Fruit fly (Drosophila melanogaster) whole organism, embryonic: ENCODE results near the gene CG14205.

Experiments
- Adf1 ChIP-seq: fragments of 200-800 bp; sonication (Bioruptor generic); IDR thresholded peaks from 2 replicates; pipeline ENCODE4 v1.3.6; 2022; ENCODE audit warnings: missing biosample characterization, missing genetic modification characterization
- Asciz ChIP-seq: fragments of 200-800 bp; sonication (Bioruptor generic); optimal IDR thresholded peaks from 2 replicates; lab custom pipeline; 2017; ENCODE audit warnings: missing biosample characterization, mild to moderate bottlenecking, missing genetic modification characterization, missing genetic modification reagents
- BEAF-32 ChIP-seq: fragments of 200-800 bp; sonication (Bioruptor generic); optimal IDR thresholded peaks from 3 replicates; lab custom pipeline; 2017; ENCODE audit warnings: missing biosample characterization, missing genetic modification characterization, mild to moderate bottlenecking, moderate library complexity, missing genetic modification reagents
- CG1024 ChIP-seq: fragments of 200-800 bp; sonication (Bioruptor generic); IDR thresholded peaks from 2 replicates; pipeline ENCODE4 v1.3.6; 2022; ENCODE audit warnings: missing biosample characterization, missing genetic modification characterization
- CG10462 ChIP-seq: fragments of 200-800 bp; sonication (Bioruptor generic); optimal IDR thresholded peaks from 2 replicates; lab custom pipeline; 2016; ENCODE audit warnings: missing biosample characterization, missing genetic modification characterization
- CG10543 ChIP-seq: fragments of 200-800 bp; sonication (Bioruptor generic); optimal IDR thresholded peaks from 3 replicates; lab custom pipeline; 2017; ENCODE audit warnings: missing biosample characterization, mild to moderate bottlenecking, missing genetic modification characterization, moderate library complexity
- CG1233 ChIP-seq: fragments of 200-800 bp; sonication (Bioruptor generic); optimal IDR thresholded peaks from 4 replicates; lab custom pipeline; 2018; ENCODE audit warnings: missing biosample characterization, mild to moderate bottlenecking, missing genetic modification characterization
- CG13123 ChIP-seq: fragments of 200-800 bp; sonication (Bioruptor generic); optimal IDR thresholded peaks from 2 replicates; lab custom pipeline; 2016; ENCODE audit warnings: missing biosample characterization, missing genetic modification characterization
- CG13894 ChIP-seq: fragments of 200-800 bp; sonication (Bioruptor generic); optimal IDR thresholded peaks from 3 replicates; lab custom pipeline; 2018; ENCODE audit warnings: missing biosample characterization, mild to moderate bottlenecking, missing genetic modification characterization, moderate library complexity
- CG16863 ChIP-seq: fragments of 200-800 bp; sonication (Bioruptor generic); optimal IDR thresholded peaks from 3 replicates; lab custom pipeline; 2016; ENCODE audit warnings: missing biosample characterization, missing genetic modification characterization
- CG2116 ChIP-seq: fragments of 200-800 bp; sonication (Bioruptor generic); optimal IDR thresholded peaks from 3 replicates; lab custom pipeline; 2018; ENCODE audit warnings: missing biosample characterization, mild to moderate bottlenecking, missing genetic modification characterization
- CG2678 ChIP-seq: fragments of 200-800 bp; sonication (Bioruptor generic); optimal IDR thresholded peaks from 3 replicates; lab custom pipeline; 2019; ENCODE audit warnings: missing biosample characterization, mild to moderate bottlenecking, missing genetic modification characterization, moderate library complexity
- CG42726 ChIP-seq: fragments of 200-800 bp; sonication (Bioruptor generic); IDR thresholded peaks from 2 replicates; pipeline ENCODE4 v1.3.6; 2022; ENCODE audit warnings: missing biosample characterization, missing genetic modification characterization; ENCODE audit not compliant: partially characterized antibody
- CG4360 ChIP-seq: fragments of 200-800 bp; sonication (Bioruptor generic); IDR thresholded peaks from 2 replicates; pipeline ENCODE4 v1.3.6; 2022; ENCODE audit warnings: missing biosample characterization, missing genetic modification characterization
- CG5953 ChIP-seq: fragments of 200-800 bp; sonication (Bioruptor generic); IDR thresholded peaks from 2 replicates; pipeline ENCODE4 v1.3.6; 2022; ENCODE audit warnings: missing biosample characterization, missing genetic modification characterization
- CG6254 ChIP-seq: fragments of 200-800 bp; sonication (Bioruptor generic); optimal IDR thresholded peaks from 3 replicates; lab custom pipeline; 2017; ENCODE audit warnings: mild to moderate bottlenecking, missing biosample characterization, missing genetic modification reagents, missing genetic modification characterization
- CG6683 ChIP-seq: fragments of 200-800 bp; sonication (Bioruptor generic); optimal IDR thresholded peaks from 2 replicates; lab custom pipeline; 2017; ENCODE audit warnings: missing biosample characterization, mild to moderate bottlenecking, missing genetic modification characterization, missing genetic modification reagents
- CG7556 ChIP-seq: fragments of 200-800 bp; sonication (Bioruptor generic); optimal IDR thresholded peaks from 2 replicates; lab custom pipeline; 2017; ENCODE audit warnings: missing biosample characterization, mild to moderate bottlenecking, missing genetic modification characterization
- CG7928 ChIP-seq: fragments of 200-800 bp; sonication (Bioruptor generic); optimal IDR thresholded peaks from 2 replicates; lab custom pipeline; 2017; ENCODE audit warnings: missing biosample characterization, mild to moderate bottlenecking, missing genetic modification characterization
- CG9215 ChIP-seq: fragments of 200-800 bp; sonication (Bioruptor generic); IDR thresholded peaks from 2 replicates; pipeline ENCODE4 v1.3.6; 2022; ENCODE audit warnings: missing biosample characterization, missing genetic modification characterization
- CG9609 ChIP-seq: fragments of 200-800 bp; sonication (Bioruptor generic); optimal IDR thresholded peaks from 3 replicates; lab custom pipeline; 2016; ENCODE audit warnings: missing biosample characterization, missing genetic modification characterization
- H15 ChIP-seq: fragments of 200-800 bp; sonication (Bioruptor generic); IDR thresholded peaks from 3 replicates; pipeline ENCODE4 v1.3.6; 2022; ENCODE audit warnings: missing biosample characterization, missing genetic modification characterization
- Hey ChIP-seq: fragments of 200-800 bp; sonication (Bioruptor generic); optimal IDR thresholded peaks from 3 replicates; lab custom pipeline; 2018; ENCODE audit warnings: missing biosample characterization, mild to moderate bottlenecking, missing genetic modification characterization
- Hr51 ChIP-seq, 2 experiments: fragments of 200-800 bp; sonication (Bioruptor generic); optimal IDR thresholded peaks; 2 replicates in 1 of 2; 3 replicates in 1 of 2; lab custom pipeline; 2016 to 2018; ENCODE audit warnings: missing biosample characterization in 2 of 2, missing genetic modification characterization in 2 of 2, mild to moderate bottlenecking in 1 of 2, moderate library complexity in 1 of 2
- NK7.1 ChIP-seq: fragments of 200-800 bp; sonication (Bioruptor generic); optimal IDR thresholded peaks from 3 replicates; lab custom pipeline; 2016; ENCODE audit warnings: missing biosample characterization, missing genetic modification characterization
- Nf-YA ChIP-seq: fragments of 200-800 bp; sonication (Bioruptor generic); IDR thresholded peaks from 2 replicates; pipeline ENCODE4 v1.3.6; 2022; ENCODE audit warnings: missing biosample characterization, missing genetic modification characterization
- Six4 ChIP-seq: fragments of 200-800 bp; sonication (Bioruptor generic); optimal IDR thresholded peaks from 2 replicates; lab custom pipeline; 2016; ENCODE audit warnings: missing biosample characterization, missing genetic modification characterization
- Taf1 ChIP-seq: fragments of 200-800 bp; sonication (Bioruptor generic); IDR thresholded peaks from 2 replicates; pipeline ENCODE4 v1.3.6; 2022; ENCODE audit warnings: missing biosample characterization, missing genetic modification characterization
- Xbp1 ChIP-seq: fragments of 200-800 bp; sonication (Bioruptor generic); optimal IDR thresholded peaks from 3 replicates; lab custom pipeline; 2016; ENCODE audit warnings: missing biosample characterization, mild to moderate bottlenecking, missing genetic modification characterization
- bbx ChIP-seq: fragments of 200-800 bp; sonication (Bioruptor generic); IDR thresholded peaks from 2 replicates; pipeline ENCODE4 v1.3.6; 2022; ENCODE audit warnings: missing biosample characterization, missing genetic modification characterization; ENCODE audit not compliant: partially characterized antibody
- chm ChIP-seq: fragments of 200-800 bp; sonication (Bioruptor generic); IDR thresholded peaks from 2 replicates; pipeline ENCODE4 v1.3.6; 2022; ENCODE audit warnings: missing biosample characterization, missing genetic modification characterization
- en ChIP-seq: fragments of 200-800 bp; sonication (Bioruptor generic); optimal IDR thresholded peaks from 2 replicates; lab custom pipeline; 2016; ENCODE audit warnings: missing biosample characterization, missing genetic modification characterization
- fd102C ChIP-seq: fragments of 200-800 bp; sonication (Bioruptor generic); optimal IDR thresholded peaks from 2 replicates; lab custom pipeline; 2018; ENCODE audit warnings: missing biosample characterization, mild to moderate bottlenecking, missing genetic modification characterization, moderate library complexity
- fu2 ChIP-seq: fragments of 200-800 bp; sonication (Bioruptor generic); optimal IDR thresholded peaks from 2 replicates; lab custom pipeline; 2016; ENCODE audit warnings: missing biosample characterization, missing genetic modification characterization
- lola ChIP-seq, 3 experiments: fragments of >200 bp in 2 of 3; fragments of 200-800 bp in 1 of 3; sonication (Bioruptor generic) in 1 of 3; optimal IDR thresholded peaks; 2 replicates each; lab custom pipeline; 2017 to 2019; ENCODE audit warnings: missing biosample characterization in 3 of 3, missing genetic modification characterization in 3 of 3, mild to moderate bottlenecking in 1 of 3, moderate library complexity in 1 of 3
- mam ChIP-seq: fragments of 200-800 bp; sonication (Bioruptor generic); optimal IDR thresholded peaks from 3 replicates; lab custom pipeline; 2016; ENCODE audit warnings: missing biosample characterization, missing genetic modification characterization
- pnt ChIP-seq: fragments of 200-800 bp; sonication (Bioruptor generic); optimal IDR thresholded peaks from 3 replicates; lab custom pipeline; 2016; ENCODE audit warnings: missing biosample characterization, missing genetic modification characterization
- salm ChIP-seq: fragments of 200-800 bp; sonication (Bioruptor generic); optimal IDR thresholded peaks from 2 replicates; lab custom pipeline; 2018; ENCODE audit warnings: missing biosample characterization, mild to moderate bottlenecking, missing genetic modification characterization
- ssp ChIP-seq: fragments of 200-800 bp; sonication (Bioruptor generic); IDR thresholded peaks from 2 replicates; pipeline ENCODE4 v1.3.6; 2022; ENCODE audit warnings: missing biosample characterization, missing genetic modification characterization
- vnd ChIP-seq: fragments of 200-800 bp; sonication (Bioruptor generic); IDR thresholded peaks from 3 replicates; pipeline ENCODE4 v1.3.6; 2022; ENCODE audit warnings: missing biosample characterization, missing genetic modification characterization; ENCODE audit not compliant: partially characterized antibody

CG14205 gene

dm6 chrX:19565714-19566316, 26.6 kb upstream of the CG14205 start, which contains the start of the genes Grip84 and car (continued):
- TF ChIP-seq lola (GFP tag; optimal IDR thresholded peaks at IDR 0.05; lab: Kevin White, UChicago) = peak in 1 of 3 experiments; percentile 76
- TF ChIP-seq Hey (tag; lab: Kevin White, UChicago) = no peak
- peak; percentile 96 for TF ChIP-seq ssp
- no peak for TF ChIP-seq en (GFP tag; lab: Kevin White, UChicago)
- TF ChIP-seq CG4360 (GFP tag; lab: Robert Waterston, UW) = no peak
- no peak for TF ChIP-seq fu2 (GFP tag; lab: Kevin White, UChicago)
- peak; percentile 32 for TF ChIP-seq CG13123 (GFP tag; lab: Kevin White, UChicago)
- no peak for TF ChIP-seq CG16863 (GFP tag; lab: Kevin White, UChicago)
- peak; percentile 72 for TF ChIP-seq Xbp1
- TF ChIP-seq CG7928 (GFP tag; lab: Kevin White, UChicago) = no peak
- no peak for TF ChIP-seq Asciz (GFP tag; lab: Kevin White, UChicago)
- no peak for TF ChIP-seq vnd (GFP tag; lab: Robert Waterston, UW)
- TF ChIP-seq CG10462 = peak; percentile 3
- no peak for TF ChIP-seq CG7556
- peak in 1 of 2 experiments; percentile 25 for TF ChIP-seq Hr51 (GFP tag; optimal IDR thresholded peaks at IDR 0.05; lab: Kevin White, UChicago)
- no peak for TF ChIP-seq chm
- no peak for TF ChIP-seq Nf-YA
- TF ChIP-seq CG2678 (tag; lab: Kevin White, UChicago) = no peak
- TF ChIP-seq CG9215 (GFP tag; lab: Robert Waterston, UW) = peak; percentile 77; the same call in 1 of the 2 replicates
- peak; percentile 44; the same call in 1 of the 2 replicates for TF ChIP-seq Taf1 (GFP tag; lab: Robert Waterston, UW)
- TF ChIP-seq Adf1 (GFP tag; lab: Robert Waterston, UW) = peak; percentile 20; the same call in 1 of the 2 replicates
- TF ChIP-seq CG6683 (GFP tag; lab: Kevin White, UChicago) = no peak
- TF ChIP-seq CG13894 (tag; lab: Kevin White, UChicago) = no peak
- TF ChIP-seq CG10543 (GFP tag; lab: Kevin White, UChicago) = no peak
- TF ChIP-seq BEAF-32 (GFP tag; lab: Kevin White, UChicago) = peak; percentile 44
- peak; percentile 73 for TF ChIP-seq pnt
- TF ChIP-seq Six4 (GFP tag; lab: Kevin White, UChicago) = no peak
- no peak for TF ChIP-seq NK7.1
- TF ChIP-seq H15 (GFP tag; lab: Robert Waterston, UW) = peak; percentile 43; the same call in 1 of the 3 replicates
- no peak for TF ChIP-seq fd102C (GFP tag; lab: Kevin White, UChicago)
- TF ChIP-seq CG42726 (GFP tag; lab: Robert Waterston, UW) = no peak
- TF ChIP-seq CG5953 = no peak
- no peak; the same call in 1 of the 2 replicates for TF ChIP-seq CG1024 (GFP tag; lab: Robert Waterston, UW)
- peak; percentile 43 for TF ChIP-seq CG1233 (GFP tag; lab: Kevin White, UChicago)
- TF ChIP-seq CG2116 (GFP tag; lab: Kevin White, UChicago) = peak; percentile 52
- peak; percentile 80 for TF ChIP-seq mam (GFP tag; lab: Kevin White, UChicago)
- 0 out of 2 replicates have a peak, but pooled peaks have one; percentile 23 for TF ChIP-seq bbx (GFP tag; lab: Robert Waterston, UW)
- TF ChIP-seq CG9609 (GFP tag; lab: Kevin White, UChicago) = peak; percentile 46

- TF ChIP-seq salm = no peak
- peak; percentile 73 for TF ChIP-seq CG6254
These were observed 18.7 kb upstream of the CG14205 start for dm6 chrX:19573687-19574086.
